Worm (Caenorhabditis elegans) whole organism, L4/young adult: ENCODE measurements around the gene ceh-13.

Source experiments
- W03F9.2 ChIP-seq: fragments of 150-350 bp; optimal IDR thresholded peaks from 2 replicates; lab custom pipeline; 2014; ENCODE audit warnings: missing biosample characterization, missing genetic modification characterization
- dao-5 ChIP-seq: sonication (generic microtip); optimal IDR thresholded peaks from 2 replicates; lab custom pipeline; 2016; ENCODE audit warnings: missing genotype, missing genetic modification characterization, moderate library complexity, missing compliant biosample characterization
- him-1 ChIP-seq: sonication (generic microtip); optimal IDR thresholded peaks from 2 replicates; lab custom pipeline; 2016; ENCODE audit warnings: missing genotype, missing genetic modification reagents, missing genetic modification characterization, missing compliant biosample characterization

DNA sequence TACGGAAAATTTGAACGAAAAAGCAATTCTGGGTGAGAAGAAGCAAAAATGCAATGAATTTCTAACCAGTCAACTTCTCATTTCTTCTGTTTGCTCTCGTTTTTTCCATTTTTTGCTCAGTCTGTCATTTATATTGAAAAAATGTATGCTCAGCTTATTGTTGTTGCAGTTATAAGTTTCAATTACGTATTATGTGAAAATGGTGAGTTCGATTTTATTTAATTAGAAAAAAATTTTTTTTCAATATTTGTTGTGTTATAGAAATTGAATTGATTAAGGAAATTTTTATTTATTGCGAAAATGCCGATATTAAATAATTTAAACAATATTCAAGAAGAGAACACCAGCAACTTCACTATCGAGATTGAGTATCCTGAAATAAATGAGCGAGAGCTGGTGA is 6.4 kb downstream of the ceh-13 start, which contains the start of gene lgc-12:
- TF ChIP-seq him-1 (tag; lab: Kevin White, UChicago) (no peak), W03F9.2 (no peak), dao-5 (tag; lab: Kevin White, UChicago) (no peak)
